Fruit fly (Drosophila melanogaster) whole organism, embryonic: ENCODE data around the gene CG46465.

ENCODE experiments used
- Atf6 ChIP-seq: fragments of 200-800 bp; sonication (Bioruptor generic); IDR thresholded peaks from 2 replicates; pipeline ENCODE4 v1.3.6; 2022; ENCODE audit warnings: missing biosample characterization, missing genetic modification characterization
- Bteb2 ChIP-seq: fragments of 200-800 bp; sonication (Bioruptor generic); optimal IDR thresholded peaks from 2 replicates; lab custom pipeline; 2016; ENCODE audit warnings: missing biosample characterization, missing genetic modification characterization
- CG10274 ChIP-seq: fragments of 200-800 bp; sonication (Bioruptor generic); optimal IDR thresholded peaks from 3 replicates; lab custom pipeline; 2017; ENCODE audit warnings: missing biosample characterization, mild to moderate bottlenecking, missing genetic modification characterization
- CG11093 ChIP-seq: fragments of 200-800 bp; sonication (Bioruptor generic); IDR thresholded peaks from 3 replicates; pipeline ENCODE4 v1.3.6; 2022; ENCODE audit warnings: missing biosample characterization, missing genetic modification characterization
- CG11696 ChIP-seq: fragments of 200-800 bp; sonication (Bioruptor generic); IDR thresholded peaks from 2 replicates; pipeline ENCODE4 v1.3.6; 2022; ENCODE audit warnings: missing biosample characterization, missing genetic modification characterization
- CG15011 ChIP-seq: fragments of 200-800 bp; sonication (Bioruptor generic); optimal IDR thresholded peaks from 3 replicates; lab custom pipeline; 2018; ENCODE audit warnings: missing biosample characterization, mild to moderate bottlenecking, missing genetic modification characterization
- CG15479 ChIP-seq: fragments of 200-800 bp; sonication (Bioruptor generic); optimal IDR thresholded peaks from 3 replicates; lab custom pipeline; 2019; ENCODE audit warnings: missing biosample characterization, mild to moderate bottlenecking, missing genetic modification characterization, moderate library complexity
- CG17361 ChIP-seq: fragments of 200-800 bp; sonication (Bioruptor generic); IDR thresholded peaks from 3 replicates; pipeline ENCODE4 v1.3.6; 2022; ENCODE audit warnings: missing biosample characterization, missing genetic modification characterization
- CG18476 ChIP-seq: fragments of 200-800 bp; sonication (Bioruptor generic); optimal IDR thresholded peaks from 2 replicates; lab custom pipeline; 2016; ENCODE audit warnings: missing biosample characterization, mild to moderate bottlenecking, missing genetic modification characterization
- CG2116 ChIP-seq: fragments of 200-800 bp; sonication (Bioruptor generic); optimal IDR thresholded peaks from 3 replicates; lab custom pipeline; 2018; ENCODE audit warnings: missing biosample characterization, mild to moderate bottlenecking, missing genetic modification characterization
- CG2875 ChIP-seq: fragments of 200-800 bp; sonication (Bioruptor generic); optimal IDR thresholded peaks from 2 replicates; lab custom pipeline; 2017; ENCODE audit warnings: missing biosample characterization, mild to moderate bottlenecking, missing genetic modification characterization, missing genetic modification reagents
- CG30020 ChIP-seq: fragments of 200-800 bp; optimal IDR thresholded peaks from 2 replicates; lab custom pipeline; 2019; ENCODE audit warnings: missing biosample characterization, mild to moderate bottlenecking, missing genetic modification characterization, moderate library complexity
- CG30403 ChIP-seq: fragments of 200-800 bp; sonication (Bioruptor generic); optimal IDR thresholded peaks from 3 replicates; lab custom pipeline; 2016; ENCODE audit warnings: missing biosample characterization, missing genetic modification characterization
- CG3838 ChIP-seq: fragments of 200-800 bp; sonication (Bioruptor generic); optimal IDR thresholded peaks from 3 replicates; lab custom pipeline; 2016; ENCODE audit warnings: missing biosample characterization, missing genetic modification characterization
- CG3847 ChIP-seq: fragments of 200-800 bp; sonication (Bioruptor generic); IDR thresholded peaks from 2 replicates; pipeline ENCODE4 v1.3.6; 2022; ENCODE audit warnings: missing biosample characterization, missing genetic modification characterization
- CG42726 ChIP-seq: fragments of 200-800 bp; sonication (Bioruptor generic); IDR thresholded peaks from 2 replicates; pipeline ENCODE4 v1.3.6; 2022; ENCODE audit warnings: missing biosample characterization, missing genetic modification characterization; ENCODE audit not compliant: partially characterized antibody
- CG5180 ChIP-seq: fragments of 200-800 bp; sonication (Bioruptor generic); optimal IDR thresholded peaks from 3 replicates; lab custom pipeline; 2017; ENCODE audit warnings: missing biosample characterization, missing genetic modification characterization, mild to moderate bottlenecking, moderate library complexity, missing genetic modification reagents
- CG6791 ChIP-seq: fragments of 200-800 bp; sonication (Bioruptor generic); IDR thresholded peaks from 3 replicates; pipeline ENCODE4 v1.3.6; 2022; ENCODE audit warnings: missing biosample characterization, missing genetic modification characterization; ENCODE audit not compliant: partially characterized antibody
- CG6854 ChIP-seq: fragments of 200-800 bp; sonication (Bioruptor generic); optimal IDR thresholded peaks from 3 replicates; lab custom pipeline; 2017; ENCODE audit warnings: missing biosample characterization, mild to moderate bottlenecking, missing genetic modification characterization
- CG8765 ChIP-seq: fragments of 200-800 bp; sonication (Bioruptor generic); IDR thresholded peaks from 2 replicates; pipeline ENCODE4 v1.3.6; 2022; ENCODE audit warnings: missing biosample characterization, missing genetic modification characterization
- CHES-1-like ChIP-seq: fragments of 200-800 bp; sonication (Bioruptor generic); optimal IDR thresholded peaks from 2 replicates; lab custom pipeline; 2016; ENCODE audit warnings: missing biosample characterization, missing genetic modification characterization
- Dbx ChIP-seq: fragments of 200-800 bp; sonication (Bioruptor generic); IDR thresholded peaks from 3 replicates; pipeline ENCODE4 v1.3.6; 2022; ENCODE audit warnings: missing biosample characterization, missing genetic modification characterization
- Doc2 ChIP-seq: fragments of 200-800 bp; sonication (Bioruptor generic); IDR thresholded peaks from 2 replicates; pipeline ENCODE4 v1.3.6; 2022; ENCODE audit warnings: missing biosample characterization, missing genetic modification characterization
- Drgx ChIP-seq: fragments of 200-800 bp; sonication (Bioruptor generic); IDR thresholded peaks from 2 replicates; pipeline ENCODE4 v1.3.6; 2022; ENCODE audit warnings: missing biosample characterization, missing genetic modification characterization
- Fer1 ChIP-seq: fragments of 200-800 bp; sonication (Bioruptor generic); optimal IDR thresholded peaks from 2 replicates; lab custom pipeline; 2017; ENCODE audit warnings: missing biosample characterization, mild to moderate bottlenecking, missing genetic modification characterization
- Hey ChIP-seq: fragments of 200-800 bp; sonication (Bioruptor generic); optimal IDR thresholded peaks from 3 replicates; lab custom pipeline; 2018; ENCODE audit warnings: missing biosample characterization, mild to moderate bottlenecking, missing genetic modification characterization
- Hmx ChIP-seq: fragments of 200-800 bp; sonication (Bioruptor generic); optimal IDR thresholded peaks from 2 replicates; lab custom pipeline; 2016; ENCODE audit warnings: missing biosample characterization, missing genetic modification characterization
- Jarid2 ChIP-seq: fragments of 200-800 bp; sonication (Bioruptor generic); optimal IDR thresholded peaks from 3 replicates; lab custom pipeline; 2017; ENCODE audit warnings: mild to moderate bottlenecking, missing biosample characterization, missing genetic modification reagents, missing genetic modification characterization
- Kr ChIP-seq: fragments of 200-800 bp; sonication (Bioruptor generic); optimal IDR thresholded peaks from 2 replicates; lab custom pipeline; 2017; ENCODE audit warnings: missing biosample characterization, mild to moderate bottlenecking, missing genetic modification characterization
- MBD-R2 ChIP-seq: fragments of 200-800 bp; sonication (Bioruptor generic); IDR thresholded peaks from 2 replicates; pipeline ENCODE4 v1.3.6; 2022; ENCODE audit warnings: missing biosample characterization, missing genetic modification characterization
- MTF-1 ChIP-seq: fragments of 200-800 bp; sonication (Bioruptor generic); optimal IDR thresholded peaks from 2 replicates; lab custom pipeline; 2018; ENCODE audit warnings: missing biosample characterization, mild to moderate bottlenecking, missing genetic modification characterization, borderline replicate concordance
- Med ChIP-seq: fragments of 200-800 bp; sonication (Bioruptor generic); peaks from one replicate; lab custom pipeline; 2016; ENCODE audit warnings: missing biosample characterization, missing genetic modification characterization, mild to moderate bottlenecking, inconsistent platforms, moderate library complexity
- Mes4 ChIP-seq: fragments of 200-800 bp; sonication (Bioruptor generic); optimal IDR thresholded peaks from 2 replicates; lab custom pipeline; 2016; ENCODE audit warnings: missing biosample characterization, missing genetic modification characterization
- PHDP ChIP-seq: fragments of 200-800 bp; sonication (Bioruptor generic); optimal IDR thresholded peaks from 3 replicates; lab custom pipeline; 2018; ENCODE audit warnings: missing biosample characterization, mild to moderate bottlenecking, missing genetic modification characterization, moderate library complexity
- croc ChIP-seq: fragments of 200-800 bp; sonication (Bioruptor generic); conservative IDR thresholded peaks from 3 replicates; pipeline ENCODE4 v1.3.6; 2022; ENCODE audit warnings: missing biosample characterization, missing genetic modification characterization
- dpn ChIP-seq, 2 experiments: fragments of 200-800 bp; sonication (Bioruptor generic); optimal IDR thresholded peaks; 3 replicates each; lab custom pipeline; 2016; ENCODE audit warnings: missing biosample characterization in 2 of 2, missing genetic modification characterization in 2 of 2
- gcm2 ChIP-seq: fragments of 200-800 bp; sonication (Bioruptor generic); optimal IDR thresholded peaks from 2 replicates; lab custom pipeline; 2016; ENCODE audit warnings: missing biosample characterization, missing genetic modification characterization
- gt ChIP-seq: fragments of 200-800 bp; sonication (Bioruptor generic); IDR thresholded peaks from 2 replicates; pipeline ENCODE4 v1.3.6; 2022; ENCODE audit warnings: missing biosample characterization, missing genetic modification characterization
- h ChIP-seq: fragments of >200 bp; optimal IDR thresholded peaks from 2 replicates; lab custom pipeline; 2017
- jigr1 ChIP-seq: fragments of 200-800 bp; sonication (Bioruptor generic); IDR thresholded peaks from 3 replicates; pipeline ENCODE4 v1.3.6; 2022; ENCODE audit warnings: missing biosample characterization, missing genetic modification characterization
- lbe ChIP-seq: fragments of 200-800 bp; sonication (Bioruptor generic); optimal IDR thresholded peaks from 2 replicates; lab custom pipeline; 2016; ENCODE audit warnings: missing biosample characterization, mild to moderate bottlenecking, missing genetic modification characterization
- lmd ChIP-seq: fragments of 200-800 bp; sonication (Bioruptor generic); IDR thresholded peaks from 2 replicates; pipeline ENCODE4 v1.3.6; 2022; ENCODE audit warnings: missing biosample characterization, missing genetic modification characterization
- mam ChIP-seq: fragments of 200-800 bp; sonication (Bioruptor generic); optimal IDR thresholded peaks from 3 replicates; lab custom pipeline; 2016; ENCODE audit warnings: missing biosample characterization, missing genetic modification characterization
- mld ChIP-seq: fragments of 200-800 bp; sonication (Bioruptor generic); IDR thresholded peaks from 3 replicates; pipeline ENCODE4 v1.3.6; 2022; ENCODE audit warnings: missing biosample characterization, missing genetic modification characterization; ENCODE audit not compliant: partially characterized antibody
- nerfin-1 ChIP-seq: fragments of 200-800 bp; sonication (Bioruptor generic); optimal IDR thresholded peaks from 3 replicates; lab custom pipeline; 2019; ENCODE audit warnings: missing biosample characterization, mild to moderate bottlenecking, missing genetic modification characterization, moderate library complexity
- pho ChIP-seq: fragments of 200-800 bp; sonication (Bioruptor generic); optimal IDR thresholded peaks from 2 replicates; lab custom pipeline; 2016; ENCODE audit warnings: missing biosample characterization, missing genetic modification characterization
- row ChIP-seq: fragments of 200-800 bp; sonication (Bioruptor generic); IDR thresholded peaks from 3 replicates; pipeline ENCODE4 v1.3.6; 2022; ENCODE audit warnings: missing biosample characterization, missing genetic modification characterization
- sd ChIP-seq: fragments of 200-800 bp; sonication (Bioruptor generic); optimal IDR thresholded peaks from 3 replicates; lab custom pipeline; 2018; ENCODE audit warnings: missing biosample characterization, mild to moderate bottlenecking, missing genetic modification characterization, moderate library complexity
- sima ChIP-seq: fragments of 200-800 bp; sonication (Bioruptor generic); optimal IDR thresholded peaks from 2 replicates; lab custom pipeline; 2016; ENCODE audit warnings: missing biosample characterization, missing genetic modification characterization
- tap ChIP-seq: fragments of 200-800 bp; optimal IDR thresholded peaks from 3 replicates; lab custom pipeline; 2019; ENCODE audit warnings: missing biosample characterization, mild to moderate bottlenecking, missing genetic modification characterization, moderate library complexity
- tin ChIP-seq: fragments of 200-800 bp; sonication (Bioruptor generic); optimal IDR thresholded peaks from 3 replicates; lab custom pipeline; 2016; ENCODE audit warnings: missing biosample characterization, missing genetic modification characterization
- yki ChIP-seq: fragments of >200 bp; optimal IDR thresholded peaks from 3 replicates; lab custom pipeline; 2018

Gene CG46465

DNA sequence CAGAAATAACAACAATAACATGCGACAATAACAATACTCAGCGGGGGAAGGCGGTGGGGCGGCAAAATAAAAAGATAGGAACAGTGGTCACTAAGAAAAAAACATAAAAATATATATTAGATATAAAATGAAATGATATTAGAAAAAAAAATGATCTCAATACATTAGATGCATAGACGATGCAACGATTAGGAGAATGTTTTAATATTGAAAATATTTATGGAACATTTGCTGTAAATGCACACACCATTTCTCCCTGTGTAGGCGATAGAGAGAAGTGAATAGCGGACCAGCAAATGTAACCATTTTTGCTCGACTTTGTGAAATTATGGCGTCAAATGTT lies 26.1 kb upstream of the CG46465 start (continued):
- peak; percentile 56 for TF ChIP-seq CG10274 (GFP tag; lab: Kevin White, UChicago)
- peak; percentile 56 for TF ChIP-seq croc (GFP tag; lab: Robert Waterston, UW)
- TF ChIP-seq CG18476 (GFP tag; lab: Kevin White, UChicago) = peak; percentile 67
- TF ChIP-seq gcm2 = peak; percentile 0
- TF ChIP-seq Jarid2 (GFP tag; lab: Kevin White, UChicago) = peak; percentile 32
- TF ChIP-seq gt (GFP tag; lab: Robert Waterston, UW) = no peak
- TF ChIP-seq CG2875 = peak; percentile 3
- TF ChIP-seq CG30403 (GFP tag; lab: Kevin White, UChicago) = peak; percentile 57
- TF ChIP-seq Mes4 (GFP tag; lab: Kevin White, UChicago) = no peak
- no peak for TF ChIP-seq CG42726 (GFP tag; lab: Robert Waterston, UW)
- TF ChIP-seq Med = peak; percentile 89
- peak; percentile 44 for TF ChIP-seq sd (tag; lab: Kevin White, UChicago)
- TF ChIP-seq CG15011 = peak; percentile 27
- peak; percentile 83 for TF ChIP-seq MBD-R2 (GFP tag; lab: Robert Waterston, UW)
- TF ChIP-seq CG6854 (GFP tag; lab: Kevin White, UChicago) = peak; percentile 65
- peak; percentile 66 for TF ChIP-seq mam (GFP tag; lab: Kevin White, UChicago)
- no peak for TF ChIP-seq CG30020 (tag; lab: Kevin White, UChicago)
- TF ChIP-seq tin (GFP tag; lab: Kevin White, UChicago) = peak; percentile 62
- no peak for TF ChIP-seq lbe (GFP tag; lab: Kevin White, UChicago)
- TF ChIP-seq yki (lab: Kevin White, UChicago) = no peak
- no peak for TF ChIP-seq CG15479
- TF ChIP-seq CG6791 = no peak
- TF ChIP-seq PHDP = peak; percentile 84
- TF ChIP-seq CG8765 (GFP tag; lab: Robert Waterston, UW) = peak; percentile 68
- TF ChIP-seq Drgx = peak; percentile 77
- TF ChIP-seq row (GFP tag; lab: Robert Waterston, UW) = peak; percentile 95
- TF ChIP-seq Hey (tag; lab: Kevin White, UChicago) = no peak
- peak; percentile 61 for TF ChIP-seq Bteb2 (GFP tag; lab: Kevin White, UChicago)
- TF ChIP-seq Kr (GFP tag; lab: Kevin White, UChicago) = no peak
- TF ChIP-seq nerfin-1 (tag; lab: Kevin White, UChicago) = peak; percentile 0
- TF ChIP-seq CG11696 (GFP tag; lab: Robert Waterston, UW) = peak; percentile 85
- TF ChIP-seq Dbx (GFP tag; lab: Robert Waterston, UW) = peak; percentile 97
- peak; percentile 43 for TF ChIP-seq CG17361 (GFP tag; lab: Robert Waterston, UW)
- TF ChIP-seq lmd (GFP tag; lab: Robert Waterston, UW) = peak; percentile 94
- TF ChIP-seq CG5180 (GFP tag; lab: Kevin White, UChicago) = no peak
- TF ChIP-seq CG11093 = peak; percentile 69; the same call in 2 of the 3 replicates
- TF ChIP-seq CG3838 (GFP tag; lab: Kevin White, UChicago) = peak; percentile 49
- peak; percentile 69; the same call in 1 of the 2 replicates for TF ChIP-seq Doc2
- TF ChIP-seq tap (tag; lab: Kevin White, UChicago) = peak; percentile 73
- no peak for TF ChIP-seq Hmx (GFP tag; lab: Kevin White, UChicago)
- no peak for TF ChIP-seq sima
- peak; percentile 73 for TF ChIP-seq pho (GFP tag; lab: Kevin White, UChicago)
- peak; percentile 61 for TF ChIP-seq MTF-1 (GFP tag; lab: Kevin White, UChicago)
- TF ChIP-seq mld = no peak
- peak; percentile 90 for TF ChIP-seq Fer1 (GFP tag; lab: Kevin White, UChicago)
- TF ChIP-seq CHES-1-like (GFP tag; lab: Kevin White, UChicago) = no peak
- TF ChIP-seq CG2116 = no peak
- TF ChIP-seq h (lab: Kevin White, UChicago) = no peak
- peak; percentile 45 to 63 for TF ChIP-seq dpn (GFP tag; optimal IDR thresholded peaks at IDR 0.05; lab: Kevin White, UChicago)
- TF ChIP-seq jigr1 (GFP tag; lab: Robert Waterston, UW) = peak; percentile 40; the same call in 2 of the 3 replicates
- TF ChIP-seq Atf6 (GFP tag; lab: Robert Waterston, UW) = peak; percentile 96
- peak; percentile 93 for TF ChIP-seq CG3847
